Fruit fly (Drosophila melanogaster) whole organism, embryonic: Measurements from ENCODE around the gene CG6972.

Experiments
- CG10267 ChIP-seq: fragments of 200-800 bp; sonication (Bioruptor generic); optimal IDR thresholded peaks from 2 replicates; lab custom pipeline; 2018; ENCODE audit warnings: missing biosample characterization, mild to moderate bottlenecking, missing genetic modification characterization, moderate library complexity
- CG11723 ChIP-seq: fragments of 200-800 bp; sonication (Bioruptor generic); optimal IDR thresholded peaks from 2 replicates; lab custom pipeline; 2017; ENCODE audit warnings: missing biosample characterization, mild to moderate bottlenecking, missing genetic modification characterization
- CG12071 ChIP-seq: fragments of 200-800 bp; sonication (Bioruptor generic); optimal IDR thresholded peaks from 3 replicates; lab custom pipeline; 2018; ENCODE audit warnings: missing biosample characterization, mild to moderate bottlenecking, missing genetic modification characterization
- CG12155 ChIP-seq: fragments of 200-800 bp; sonication (Bioruptor generic); optimal IDR thresholded peaks from 3 replicates; lab custom pipeline; 2016; ENCODE audit warnings: missing biosample characterization, missing genetic modification characterization
- CG12659 ChIP-seq: fragments of 200-800 bp; sonication (Bioruptor generic); optimal IDR thresholded peaks from 3 replicates; lab custom pipeline; 2017; ENCODE audit warnings: mild to moderate bottlenecking, missing biosample characterization, missing genetic modification reagents, missing genetic modification characterization
- CG12744 ChIP-seq: fragments of 200-800 bp; sonication (Bioruptor generic); optimal IDR thresholded peaks from 2 replicates; lab custom pipeline; 2016; ENCODE audit warnings: missing biosample characterization, missing genetic modification characterization
- CG17186 ChIP-seq: fragments of 200-800 bp; sonication (Bioruptor generic); optimal IDR thresholded peaks from 3 replicates; lab custom pipeline; 2017; ENCODE audit warnings: missing biosample characterization, missing genetic modification reagents, missing genetic modification characterization
- CG17361 ChIP-seq: fragments of 200-800 bp; sonication (Bioruptor generic); IDR thresholded peaks from 3 replicates; pipeline ENCODE4 v1.3.6; 2022; ENCODE audit warnings: missing biosample characterization, missing genetic modification characterization
- CG18476 ChIP-seq: fragments of 200-800 bp; sonication (Bioruptor generic); optimal IDR thresholded peaks from 2 replicates; lab custom pipeline; 2016; ENCODE audit warnings: missing biosample characterization, mild to moderate bottlenecking, missing genetic modification characterization
- CG33557 ChIP-seq: fragments of 200-800 bp; sonication (Bioruptor generic); optimal IDR thresholded peaks from 2 replicates; lab custom pipeline; 2019; ENCODE audit warnings: missing biosample characterization, mild to moderate bottlenecking, missing genetic modification characterization, moderate library complexity
- CG3838 ChIP-seq: fragments of 200-800 bp; sonication (Bioruptor generic); optimal IDR thresholded peaks from 3 replicates; lab custom pipeline; 2016; ENCODE audit warnings: missing biosample characterization, missing genetic modification characterization
- CG6683 ChIP-seq: fragments of 200-800 bp; sonication (Bioruptor generic); optimal IDR thresholded peaks from 2 replicates; lab custom pipeline; 2017; ENCODE audit warnings: missing biosample characterization, mild to moderate bottlenecking, missing genetic modification characterization, missing genetic modification reagents
- CG7839 ChIP-seq: fragments of 200-800 bp; sonication (Bioruptor generic); optimal IDR thresholded peaks from 3 replicates; lab custom pipeline; 2018; ENCODE audit warnings: missing biosample characterization, mild to moderate bottlenecking, missing genetic modification characterization, moderate library complexity
- CG8290 ChIP-seq, 3 experiments: fragments of 200-800 bp; sonication (Bioruptor generic); optimal IDR thresholded peaks; 2 replicates each; lab custom pipeline; 2016 to 2019; ENCODE audit warnings: missing biosample characterization in 3 of 3, missing genetic modification characterization in 3 of 3, mild to moderate bottlenecking in 2 of 3, moderate library complexity in 1 of 3
- CkIIα-i1 ChIP-seq: fragments of 200-800 bp; sonication (Bioruptor generic); IDR thresholded peaks from 2 replicates; pipeline ENCODE4 v1.3.6; 2022; ENCODE audit warnings: missing biosample characterization, missing genetic modification characterization
- D19A ChIP-seq: fragments of 200-800 bp; optimal IDR thresholded peaks from 3 replicates; lab custom pipeline; 2019; ENCODE audit warnings: missing biosample characterization, mild to moderate bottlenecking, missing genetic modification characterization, moderate library complexity
- Ets97D ChIP-seq: fragments of 200-800 bp; sonication (Bioruptor generic); optimal IDR thresholded peaks from 3 replicates; lab custom pipeline; 2016; ENCODE audit warnings: missing biosample characterization, missing genetic modification characterization
- HLH54F ChIP-seq: fragments of 200-800 bp; sonication (Bioruptor generic); optimal IDR thresholded peaks from 3 replicates; lab custom pipeline; 2016; ENCODE audit warnings: missing biosample characterization, missing genetic modification characterization
- Hmr ChIP-seq: fragments of 200-800 bp; sonication (Bioruptor generic); optimal IDR thresholded peaks from 3 replicates; lab custom pipeline; 2017; ENCODE audit warnings: mild to moderate bottlenecking, missing biosample characterization, missing genetic modification reagents, missing genetic modification characterization
- Hr51 ChIP-seq, 2 experiments: fragments of 200-800 bp; sonication (Bioruptor generic); optimal IDR thresholded peaks; 2 replicates in 1 of 2; 3 replicates in 1 of 2; lab custom pipeline; 2016 to 2018; ENCODE audit warnings: missing biosample characterization in 2 of 2, missing genetic modification characterization in 2 of 2, mild to moderate bottlenecking in 1 of 2, moderate library complexity in 1 of 2
- Lpt ChIP-seq: fragments of >200 bp; optimal IDR thresholded peaks from 2 replicates; lab custom pipeline; 2018; ENCODE audit warnings: missing biosample characterization, missing genetic modification characterization
- Oaz ChIP-seq: fragments of 200-800 bp; sonication (Bioruptor generic); IDR thresholded peaks from 2 replicates; pipeline ENCODE4 v1.3.6; 2022; ENCODE audit warnings: missing biosample characterization, missing genetic modification characterization
- Ravus ChIP-seq: fragments of 200-800 bp; sonication (Bioruptor generic); IDR thresholded peaks from 2 replicates; pipeline ENCODE4 v1.3.6; 2022; ENCODE audit warnings: missing biosample characterization, missing genetic modification characterization
- Sox100B ChIP-seq: fragments of 200-800 bp; sonication (Bioruptor generic); optimal IDR thresholded peaks from 3 replicates; lab custom pipeline; 2018; ENCODE audit warnings: missing biosample characterization, mild to moderate bottlenecking, missing genetic modification characterization
- Spps ChIP-seq: fragments of 200-800 bp; sonication (Bioruptor generic); optimal IDR thresholded peaks from 2 replicates; lab custom pipeline; 2018; ENCODE audit warnings: missing biosample characterization, mild to moderate bottlenecking, missing genetic modification characterization
- al ChIP-seq: fragments of 200-800 bp; sonication (Bioruptor generic); IDR thresholded peaks from 2 replicates; pipeline ENCODE4 v1.3.6; 2022; ENCODE audit warnings: missing biosample characterization, missing genetic modification characterization
- ara ChIP-seq: fragments of 200-800 bp; sonication (Bioruptor generic); IDR thresholded peaks from 2 replicates; pipeline ENCODE4 v1.3.6; 2022; ENCODE audit warnings: missing biosample characterization, missing genetic modification characterization
- bbx ChIP-seq: fragments of 200-800 bp; sonication (Bioruptor generic); IDR thresholded peaks from 2 replicates; pipeline ENCODE4 v1.3.6; 2022; ENCODE audit warnings: missing biosample characterization, missing genetic modification characterization; ENCODE audit not compliant: partially characterized antibody
- bcd ChIP-seq: fragments of 200-800 bp; sonication (Bioruptor generic); optimal IDR thresholded peaks from 2 replicates; lab custom pipeline; 2017; ENCODE audit warnings: missing biosample characterization, mild to moderate bottlenecking, missing genetic modification characterization
- bowl ChIP-seq: fragments of 200-800 bp; sonication (Bioruptor generic); IDR thresholded peaks from 2 replicates; pipeline ENCODE4 v1.3.6; 2022; ENCODE audit warnings: missing biosample characterization, missing genetic modification characterization
- dm ChIP-seq: fragments of 200-800 bp; sonication (Bioruptor generic); optimal IDR thresholded peaks from 3 replicates; lab custom pipeline; 2016; ENCODE audit warnings: missing biosample characterization, missing genetic modification characterization
- gro ChIP-seq: fragments of 200-800 bp; sonication (Bioruptor generic); optimal IDR thresholded peaks from 2 replicates; lab custom pipeline; 2016; ENCODE audit warnings: missing biosample characterization, missing genetic modification characterization
- hth ChIP-seq: fragments of >200 bp; optimal IDR thresholded peaks from 2 replicates; lab custom pipeline; 2017; ENCODE audit warnings: inconsistent platforms
- pb ChIP-seq: fragments of 200-800 bp; sonication (Bioruptor generic); optimal IDR thresholded peaks from 3 replicates; lab custom pipeline; 2016; ENCODE audit warnings: missing biosample characterization, missing genetic modification characterization
- repo ChIP-seq: fragments of 200-800 bp; sonication (Bioruptor generic); optimal IDR thresholded peaks from 2 replicates; lab custom pipeline; 2016; ENCODE audit warnings: missing biosample characterization, missing genetic modification characterization
- slou ChIP-seq: fragments of 200-800 bp; sonication (Bioruptor generic); optimal IDR thresholded peaks from 3 replicates; lab custom pipeline; 2016; ENCODE audit warnings: missing biosample characterization, missing genetic modification characterization
- toy ChIP-seq: fragments of 200-800 bp; sonication (Bioruptor generic); IDR thresholded peaks from 2 replicates; pipeline ENCODE4 v1.3.6; 2022; ENCODE audit warnings: missing biosample characterization, missing genetic modification characterization
- vnd ChIP-seq: fragments of 200-800 bp; sonication (Bioruptor generic); IDR thresholded peaks from 3 replicates; pipeline ENCODE4 v1.3.6; 2022; ENCODE audit warnings: missing biosample characterization, missing genetic modification characterization; ENCODE audit not compliant: partially characterized antibody
- zf30C ChIP-seq: fragments of 200-800 bp; sonication (Bioruptor generic); optimal IDR thresholded peaks from 3 replicates; lab custom pipeline; 2018; ENCODE audit warnings: missing biosample characterization, mild to moderate bottlenecking, missing genetic modification characterization
- zfh1 ChIP-seq: fragments of 200-800 bp; sonication (Bioruptor generic); IDR thresholded peaks from 3 replicates; pipeline ENCODE4 v1.3.6; 2022; ENCODE audit warnings: missing biosample characterization, missing genetic modification characterization

The CG6972 gene

dm6 chr3R:22726031-22726770 lies 24.4 kb downstream of the CG6972 start, which contains the start of gene RNF220 (continued):
- TF ChIP-seq CG33557 (GFP tag; lab: Kevin White, UChicago) (no peak), hth (lab: Kevin White, UChicago) (no peak), slou (GFP tag; lab: Kevin White, UChicago) (no peak), CG10267 (no peak), Hmr (GFP tag; lab: Kevin White, UChicago) (no peak), dm (GFP tag; lab: Kevin White, UChicago) (peak; percentile 30), bowl (no peak), Lpt (GFP tag; lab: Kevin White, UChicago) (no peak), Ravus (GFP tag; lab: Robert Waterston, UW) (no peak), CG12659 (GFP tag; lab: Kevin White, UChicago) (peak; percentile 33), Sox100B (GFP tag; lab: Kevin White, UChicago) (peak; percentile 40), CkIIα-i1 (GFP tag; lab: Robert Waterston, UW) (no peak), gro (GFP tag; lab: Kevin White, UChicago) (no peak), CG12155 (GFP tag; lab: Kevin White, UChicago) (no peak), bcd (GFP tag; lab: Kevin White, UChicago) (peak; percentile 28), CG7839 (tag; lab: Kevin White, UChicago) (peak; percentile 39), zfh1 (GFP tag; lab: Robert Waterston, UW) (0 out of 3 replicates have a peak, but pooled peaks have one; percentile 20), zf30C (no peak), Spps (tag; lab: Kevin White, UChicago) (no peak), HLH54F (GFP tag; lab: Kevin White, UChicago) (no peak), D19A (tag; lab: Kevin White, UChicago) (peak; percentile 1), pb (GFP tag; lab: Kevin White, UChicago) (no peak), Oaz (GFP tag; lab: Robert Waterston, UW) (no peak), CG3838 (GFP tag; lab: Kevin White, UChicago) (no peak), toy (no peak), CG6683 (no peak), Ets97D (GFP tag; lab: Kevin White, UChicago) (peak; percentile 20), repo (no peak), CG18476 (GFP tag; lab: Kevin White, UChicago) (no peak), bbx (peak; percentile 78), CG11723 (GFP tag; lab: Kevin White, UChicago) (no peak), vnd (GFP tag; lab: Robert Waterston, UW) (peak; percentile 11), al (GFP tag; lab: Robert Waterston, UW) (no peak), CG12744 (GFP tag; lab: Kevin White, UChicago) (no peak), CG17186 (GFP tag; lab: Kevin White, UChicago) (no peak), CG8290 (GFP tag; optimal IDR thresholded peaks at IDR 0.05; lab: Kevin White, UChicago) (no peak), CG8290 (tag; optimal IDR thresholded peaks at IDR 0.05; lab: Kevin White, UChicago) (peak in 1 of 2 experiments; percentile 1), CG12071 (GFP tag; lab: Kevin White, UChicago) (no peak), Hr51 (GFP tag; optimal IDR thresholded peaks at IDR 0.05; lab: Kevin White, UChicago) (peak in 1 of 2 experiments; percentile 31), CG17361 (GFP tag; lab: Robert Waterston, UW) (peak; percentile 60), ara (no peak)
